Worm (Caenorhabditis elegans) whole organism, L3 larva: ENCODE results near the gene Y53F4B.24.

ENCODE experiments used
- ama-1 ChIP-seq: fragments of 150-350 bp; optimal IDR thresholded peaks from 2 replicates; lab custom pipeline; 2018
- ceh-28 ChIP-seq: fragments of 150-350 bp; optimal IDR thresholded peaks from 2 replicates; lab custom pipeline; 2014; ENCODE audit warnings: missing biosample characterization, missing genetic modification reagents, missing genetic modification characterization
- daf-12 ChIP-seq: fragments of 150-350 bp; optimal IDR thresholded peaks from 2 replicates; lab custom pipeline; 2014; ENCODE audit warnings: missing biosample characterization, missing genetic modification reagents, missing genetic modification characterization
- egl-27 ChIP-seq: sonication (generic microtip); optimal IDR thresholded peaks from 4 replicates; lab custom pipeline; 2017; ENCODE audit warnings: missing biosample characterization, missing genetic modification reagents, missing genetic modification characterization
- elt-2 ChIP-seq: sonication (generic microtip); optimal IDR thresholded peaks from 2 replicates; lab custom pipeline; 2016; ENCODE audit warnings: missing genetic modification reagents, mild to moderate bottlenecking, missing genetic modification characterization, missing compliant biosample characterization
- fkh-10 ChIP-seq: sonication (generic microtip); optimal IDR thresholded peaks from 2 replicates; lab custom pipeline; 2017; ENCODE audit warnings: missing biosample characterization, missing genetic modification reagents, missing genetic modification characterization
- fkh-2 ChIP-seq: fragments of 150-350 bp; optimal IDR thresholded peaks from 2 replicates; lab custom pipeline; 2014; ENCODE audit warnings: missing biosample characterization, missing genetic modification reagents, missing genetic modification characterization
- jun-1 ChIP-seq: fragments of 150-350 bp; optimal IDR thresholded peaks from 2 replicates; lab custom pipeline; 2014; ENCODE audit warnings: missing biosample characterization, missing genetic modification reagents, missing genetic modification characterization
- lin-15B ChIP-seq: fragments of 150-350 bp; optimal IDR thresholded peaks from 2 replicates; lab custom pipeline; 2014; ENCODE audit warnings: missing biosample characterization, missing genetic modification characterization
- mml-1 ChIP-seq: fragments of 150-350 bp; sonication (generic microtip); optimal IDR thresholded peaks from 3 replicates; lab custom pipeline; 2014; ENCODE audit warnings: missing biosample characterization, missing genetic modification characterization
- nfya-1 ChIP-seq: sonication (generic microtip); optimal IDR thresholded peaks from 2 replicates; lab custom pipeline; 2017; ENCODE audit warnings: missing genetic modification characterization, mild to moderate bottlenecking, missing compliant biosample characterization, antibody characterized with exemption, moderate library complexity; ENCODE audit not compliant: insufficient read depth
- nhr-12 ChIP-seq: fragments of 150-350 bp; optimal IDR thresholded peaks from 2 replicates; lab custom pipeline; 2014; ENCODE audit warnings: missing biosample characterization, missing genetic modification characterization
- nhr-23 ChIP-seq: fragments of 150-350 bp; optimal IDR thresholded peaks from 2 replicates; lab custom pipeline; 2014; ENCODE audit warnings: missing biosample characterization, missing genetic modification reagents, missing genetic modification characterization
- nhr-28 ChIP-seq: fragments of 150-350 bp; optimal IDR thresholded peaks from 2 replicates; lab custom pipeline; 2014; ENCODE audit warnings: missing biosample characterization, missing genetic modification characterization
- nhr-43 ChIP-seq: sonication (generic microtip); optimal IDR thresholded peaks from 2 replicates; lab custom pipeline; 2016; ENCODE audit warnings: mild to moderate bottlenecking, missing genetic modification characterization, missing compliant biosample characterization; ENCODE audit not compliant: poor library complexity, severe bottlenecking
- nhr-67 ChIP-seq: fragments of 150-350 bp; optimal IDR thresholded peaks from 2 replicates; lab custom pipeline; 2014; ENCODE audit warnings: missing biosample characterization, missing genetic modification characterization
- nhr-77 ChIP-seq: fragments of 150-350 bp; optimal IDR thresholded peaks from 2 replicates; lab custom pipeline; 2014; ENCODE audit warnings: missing biosample characterization, missing genetic modification characterization
- pha-4 ChIP-seq: fragments of 150-350 bp; optimal IDR thresholded peaks from 2 replicates; lab custom pipeline; 2014; ENCODE audit warnings: missing biosample characterization, missing genetic modification reagents, missing genetic modification characterization
- pqm-1 ChIP-seq: fragments of 150-350 bp; optimal IDR thresholded peaks from 2 replicates; lab custom pipeline; 2017; ENCODE audit warnings: missing biosample characterization, missing genetic modification characterization, inconsistent platforms
- sea-2 ChIP-seq: fragments of 150-350 bp; sonication (generic microtip); optimal IDR thresholded peaks from 4 replicates; lab custom pipeline; 2014; ENCODE audit warnings: missing biosample characterization, missing genetic modification reagents, missing genetic modification characterization
- snpc-4 ChIP-seq: fragments of 150-350 bp; optimal IDR thresholded peaks from 2 replicates; lab custom pipeline; 2014; ENCODE audit warnings: missing biosample characterization, missing genetic modification characterization
- tbx-2 ChIP-seq: sonication (generic microtip); optimal IDR thresholded peaks from 2 replicates; lab custom pipeline; 2016; ENCODE audit warnings: mild to moderate bottlenecking, missing genetic modification characterization, missing compliant biosample characterization
- zag-1 ChIP-seq: fragments of 150-350 bp; optimal IDR thresholded peaks from 2 replicates; lab custom pipeline; 2014; ENCODE audit warnings: missing biosample characterization, missing genetic modification characterization
- ztf-11 ChIP-seq: fragments of 150-350 bp; optimal IDR thresholded peaks from 2 replicates; lab custom pipeline; 2014; ENCODE audit warnings: missing biosample characterization, missing genetic modification characterization

The Y53F4B.24 gene

ce11 chrII:15111352-15111751 is 22.9 kb downstream of the Y53F4B.24 start:
- TF ChIP-seq jun-1 (tag; lab: Kevin White, UChicago) (peak; percentile 26), pha-4 (tag; lab: Kevin White, UChicago) (peak; percentile 46), nhr-67 (tag; lab: Kevin White, UChicago) (no peak), pqm-1 (tag; lab: Kevin White, UChicago) (peak; percentile 91), elt-2 (tag; lab: Kevin White, UChicago) (peak; percentile 87), ceh-28 (tag; lab: Kevin White, UChicago) (peak; percentile 56), ama-1 (lab: Kevin White, UChicago) (no peak), nfya-1 (tag; lab: Kevin White, UChicago) (no peak)

- TF ChIP-seq egl-27 (no peak), nhr-28 (tag; lab: Kevin White, UChicago) (no peak), daf-12 (no peak), mml-1 (tag; lab: Kevin White, UChicago) (no peak), sea-2 (GFP tag; lab: Kevin White, UChicago) (no peak)
These were observed 24.4 kb downstream of the Y53F4B.24 start, which contains the start of gene Y53F4B.39 for ce11 chrII:15109844-15110243. Gene Y53F4B.39 (plus strand): TSS chrII:15110144.

- no peak for TF ChIP-seq lin-15B (tag; lab: Kevin White, UChicago)
- no peak for TF ChIP-seq nhr-12 (tag; lab: Kevin White, UChicago)
- TF ChIP-seq nhr-77: no peak
- no peak for TF ChIP-seq tbx-2 (tag; lab: Kevin White, UChicago)
- no peak for TF ChIP-seq fkh-10 (GFP tag; lab: Kevin White, UChicago)
These were observed 27.0 kb downstream of the Y53F4B.24 start for ce11 chrII:15107184-15107583.

- TF ChIP-seq lin-15B (tag; lab: Kevin White, UChicago) (peak; percentile 13), pha-4 (tag; lab: Kevin White, UChicago) (no peak)
These were observed 44.4 kb downstream of the Y53F4B.24 start, which contains the start of gene Y53F4B.21 for ce11 chrII:15089896-15090230. Gene Y53F4B.21 (plus strand): TSS chrII:15090180.

- TF ChIP-seq nhr-43 (tag; lab: Kevin White, UChicago) (peak; percentile 88), pha-4 (tag; lab: Kevin White, UChicago) (peak; percentile 58), lin-15B (tag; lab: Kevin White, UChicago) (peak; percentile 41), nfya-1 (tag; lab: Kevin White, UChicago) (peak; percentile 56), nhr-23 (tag; lab: Kevin White, UChicago) (peak; percentile 59), fkh-2 (tag; lab: Kevin White, UChicago) (no peak), snpc-4 (peak; percentile 54), elt-2 (tag; lab: Kevin White, UChicago) (no peak)
These were observed 44.9 kb downstream of the Y53F4B.24 start for ce11 chrII:15089086-15089895.

- no peak for TF ChIP-seq nhr-43 (tag; lab: Kevin White, UChicago)
- TF ChIP-seq lin-15B (tag; lab: Kevin White, UChicago): no peak
- no peak for TF ChIP-seq fkh-10 (GFP tag; lab: Kevin White, UChicago)
- TF ChIP-seq zag-1: no peak
- TF ChIP-seq daf-12: no peak
- no peak for TF ChIP-seq ztf-11 (tag; lab: Kevin White, UChicago)
These were observed 50.1 kb downstream of the Y53F4B.24 start, which contains the start of gene Y53F4B.20 for ce11 chrII:15084170-15084569. Gene Y53F4B.20 (plus strand): TSS chrII:15084470.
